Worm (Caenorhabditis elegans) whole organism, L4 larva: ENCODE measurements around the gene tgt-1.

Source experiments
- F26F4.8 ChIP-seq: fragments of 200-800 bp; sonication (Bioruptor generic); conservative IDR thresholded peaks from 2 replicates; pipeline ENCODE4 v1.3.6; 2022; ENCODE audit warnings: missing genetic modification characterization, missing compliant biosample characterization
- F37D6.2 ChIP-seq: sonication (generic microtip); optimal IDR thresholded peaks from 2 replicates; lab custom pipeline; 2016; ENCODE audit warnings: mild to moderate bottlenecking, missing genetic modification characterization, missing compliant biosample characterization
- Y5F2A.4 ChIP-seq: fragments of 200-800 bp; sonication (Bioruptor generic); optimal IDR thresholded peaks from 2 replicates; lab custom pipeline; 2018; ENCODE audit warnings: mild to moderate bottlenecking, missing genetic modification characterization, missing compliant biosample characterization
- aha-1 ChIP-seq: fragments of 150-350 bp; peaks from one replicate; lab custom pipeline; 2014; ENCODE audit warnings: missing biosample characterization, missing genetic modification characterization
- ama-1 ChIP-seq: fragments of 150-350 bp; optimal IDR thresholded peaks from 2 replicates; lab custom pipeline; 2014; ENCODE audit warnings: inconsistent platforms, mixed read lengths
- ceh-28 ChIP-seq: fragments of 150-350 bp; optimal IDR thresholded peaks from 2 replicates; lab custom pipeline; 2014; ENCODE audit warnings: missing biosample characterization, missing genetic modification reagents, missing genetic modification characterization
- ceh-32 ChIP-seq: sonication (generic microtip); optimal IDR thresholded peaks from 2 replicates; lab custom pipeline; 2016; ENCODE audit warnings: mild to moderate bottlenecking, missing genetic modification characterization, missing compliant biosample characterization; ENCODE audit not compliant: poor library complexity
- ceh-82 ChIP-seq: sonication (generic microtip); optimal IDR thresholded peaks from 2 replicates; lab custom pipeline; 2017; ENCODE audit warnings: missing biosample characterization, missing genetic modification characterization
- cey-2 ChIP-seq: sonication (generic microtip); optimal IDR thresholded peaks from 3 replicates; lab custom pipeline; 2017; ENCODE audit warnings: missing genetic modification characterization, mild to moderate bottlenecking, missing compliant biosample characterization, antibody characterized with exemption, borderline replicate concordance; ENCODE audit not compliant: insufficient read depth
- ctbp-1 ChIP-seq: fragments of 200-800 bp; sonication (Bioruptor generic); IDR thresholded peaks from 2 replicates; pipeline ENCODE4 v1.3.6; 2022; ENCODE audit warnings: missing genetic modification reagents, missing genetic modification characterization, missing compliant biosample characterization
- daf-12 ChIP-seq: fragments of 150-350 bp; optimal IDR thresholded peaks from 2 replicates; lab custom pipeline; 2014; ENCODE audit warnings: missing biosample characterization, missing genetic modification reagents, missing genetic modification characterization
- daf-16 ChIP-seq, 3 experiments: sonication (generic microtip); optimal IDR thresholded peaks; 2 replicates each; lab custom pipeline; 2016 to 2017; ENCODE audit warnings: missing genetic modification characterization in 3 of 3, missing genetic modification reagents in 3 of 3, mild to moderate bottlenecking in 2 of 3, missing compliant biosample characterization in 2 of 3, missing biosample characterization in 1 of 3, moderate library complexity in 1 of 3
- daf-19 ChIP-seq: fragments of 200-800 bp; sonication (Bioruptor generic); conservative IDR thresholded peaks from 2 replicates; pipeline ENCODE4 v1.3.6; 2022; ENCODE audit warnings: missing genetic modification characterization, missing compliant biosample characterization
- dmd-6 ChIP-seq: fragments of 200-800 bp; sonication (Bioruptor generic); IDR thresholded peaks from 2 replicates; pipeline ENCODE4 v1.3.6; 2022; ENCODE audit warnings: missing genetic modification reagents, missing genetic modification characterization, missing compliant biosample characterization
- egl-43 ChIP-seq: fragments of 200-800 bp; sonication (Bioruptor generic); IDR thresholded peaks from 2 replicates; pipeline ENCODE4 v1.3.6; 2022; ENCODE audit warnings: missing genetic modification reagents, missing genetic modification characterization, missing compliant biosample characterization
- gei-8 ChIP-seq: fragments of 200-800 bp; sonication (Bioruptor generic); optimal IDR thresholded peaks from 2 replicates; lab custom pipeline; 2018; ENCODE audit warnings: mild to moderate bottlenecking, missing genetic modification characterization, missing compliant biosample characterization
- hlh-11 ChIP-seq: fragments of 200-800 bp; sonication (Bioruptor generic); optimal IDR thresholded peaks from 2 replicates; lab custom pipeline; 2018; ENCODE audit warnings: mild to moderate bottlenecking, missing genetic modification characterization, missing compliant biosample characterization
- hlh-30 ChIP-seq: sonication (generic microtip); optimal IDR thresholded peaks from 2 replicates; lab custom pipeline; 2017; ENCODE audit warnings: antibody characterized with exemption, mild to moderate bottlenecking, missing genetic modification characterization, missing compliant biosample characterization; ENCODE audit not compliant: insufficient read depth
- lin-29 ChIP-seq: fragments of 200-800 bp; sonication (Bioruptor generic); IDR thresholded peaks from 2 replicates; pipeline ENCODE4 v1.3.6; 2022; ENCODE audit warnings: missing genetic modification reagents, missing genetic modification characterization, missing compliant biosample characterization
- lin-38 ChIP-seq: fragments of 200-800 bp; sonication (Bioruptor generic); IDR thresholded peaks from 2 replicates; pipeline ENCODE4 v1.3.6; 2022; ENCODE audit warnings: missing genetic modification reagents, missing genetic modification characterization, missing compliant biosample characterization
- lsy-2 ChIP-seq, 2 experiments: fragments of 150-350 bp in 1 of 2; sonication (generic microtip) in 1 of 2; optimal IDR thresholded peaks; 2 replicates each; lab custom pipeline; 2014 to 2017; ENCODE audit warnings: missing biosample characterization in 2 of 2, missing genetic modification characterization in 2 of 2
- mdl-1 ChIP-seq, 2 experiments: fragments of 150-350 bp in 1 of 2; sonication (generic microtip) in 1 of 2; optimal IDR thresholded peaks; 2 replicates each; lab custom pipeline; 2014 to 2017; ENCODE audit warnings: missing biosample characterization in 2 of 2, missing genetic modification characterization in 2 of 2
- mdt-29 ChIP-seq: fragments of 200-800 bp; sonication (Bioruptor generic); IDR thresholded peaks from 2 replicates; pipeline ENCODE4 v1.3.6; 2022; ENCODE audit warnings: missing genetic modification reagents, missing genetic modification characterization, missing compliant biosample characterization
- nhr-102 ChIP-seq: sonication (generic microtip); optimal IDR thresholded peaks from 2 replicates; lab custom pipeline; 2016; ENCODE audit warnings: mild to moderate bottlenecking, missing genetic modification characterization, moderate library complexity, missing compliant biosample characterization
- nhr-41 ChIP-seq: fragments of 200-800 bp; sonication (Bioruptor generic); IDR thresholded peaks from 2 replicates; pipeline ENCODE4 v1.3.6; 2022; ENCODE audit warnings: missing genetic modification reagents, missing genetic modification characterization, missing compliant biosample characterization
- nhr-42 ChIP-seq: fragments of 200-800 bp; sonication (Bioruptor generic); IDR thresholded peaks from 2 replicates; pipeline ENCODE4 v1.3.6; 2022; ENCODE audit warnings: missing genetic modification characterization, missing compliant biosample characterization
- nhr-48 ChIP-seq: sonication (generic microtip); optimal IDR thresholded peaks from 2 replicates; lab custom pipeline; 2016; ENCODE audit warnings: mild to moderate bottlenecking, missing genetic modification characterization, missing compliant biosample characterization
- nhr-76 ChIP-seq: fragments of 150-350 bp; optimal IDR thresholded peaks from 2 replicates; lab custom pipeline; 2014; ENCODE audit warnings: missing biosample characterization, missing genetic modification characterization
- nhr-77 ChIP-seq: fragments of 150-350 bp; optimal IDR thresholded peaks from 2 replicates; lab custom pipeline; 2014; ENCODE audit warnings: missing biosample characterization, missing genetic modification characterization
- php-3 ChIP-seq: fragments of 200-800 bp; sonication (Bioruptor generic); IDR thresholded peaks from 2 replicates; pipeline ENCODE4 v1.3.6; 2022; ENCODE audit warnings: missing genetic modification reagents, missing genetic modification characterization, missing compliant biosample characterization
- saeg-2 ChIP-seq: fragments of 200-800 bp; sonication (Bioruptor generic); IDR thresholded peaks from 2 replicates; pipeline ENCODE4 v1.3.6; 2022; ENCODE audit warnings: missing genetic modification reagents, missing genetic modification characterization, missing compliant biosample characterization
- skn-1 ChIP-seq: fragments of 150-350 bp; optimal IDR thresholded peaks from 2 replicates; lab custom pipeline; 2014; ENCODE audit warnings: missing biosample characterization, missing genetic modification characterization
- tra-1 ChIP-seq: fragments of 200-800 bp; sonication (Bioruptor generic); IDR thresholded peaks from 2 replicates; pipeline ENCODE4 v1.3.6; 2022; ENCODE audit warnings: missing genetic modification reagents, missing genetic modification characterization, missing compliant biosample characterization
- unc-39 ChIP-seq: sonication (generic microtip); optimal IDR thresholded peaks from 2 replicates; lab custom pipeline; 2017; ENCODE audit warnings: missing biosample characterization, missing genetic modification characterization
- unc-62 ChIP-seq, 3 experiments: fragments of 150-350 bp in 1 of 3; sonication (generic microtip); optimal IDR thresholded peaks in 2 of 3; peaks in 1 of 3; 1 replicate in 1 of 3; 2 replicates in 2 of 3; lab custom pipeline; 2014 to 2017; ENCODE audit warnings: missing biosample characterization in 3 of 3, missing genetic modification characterization in 3 of 3, missing genetic modification reagents in 3 of 3, missing genotype in 1 of 3
- zip-11 ChIP-seq: fragments of 200-800 bp; sonication (Bioruptor generic); IDR thresholded peaks from 2 replicates; pipeline ENCODE4 v1.3.6; 2022; ENCODE audit warnings: missing genetic modification characterization, missing compliant biosample characterization

The tgt-1 gene

ce11 chrIV:11959573-11959972 is at the start of gene tgt-1:
Gene tgt-1 (minus strand): TSS chrIV:11959804.
- TF ChIP-seq saeg-2 (GFP tag; lab: Robert Waterston, UW) (no peak), nhr-102 (tag; lab: Kevin White, UChicago) (peak; percentile 18), lin-38 (GFP tag; lab: Robert Waterston, UW) (peak; percentile 43), F26F4.8 (GFP tag; lab: Robert Waterston, UW) (no peak), ctbp-1 (GFP tag; lab: Robert Waterston, UW) (no peak), lsy-2 (tag; optimal IDR thresholded peaks at IDR 0.05; lab: Kevin White, UChicago) (peak in 1 of 2 experiments; percentile 1), ceh-82 (tag; lab: Kevin White, UChicago) (no peak), ama-1 (lab: Kevin White, UChicago) (peak; percentile 47), tra-1 (GFP tag; lab: Robert Waterston, UW) (no peak), unc-62 (GFP tag; optimal IDR thresholded peaks at IDR 0.05 in 1 of 2; lab: Kevin White, UChicago) (no peak), unc-62 (tag; optimal IDR thresholded peaks at IDR 0.05; lab: Kevin White, UChicago) (no peak), lin-29 (GFP tag; lab: Robert Waterston, UW) (no peak), nhr-77 (no peak), egl-43 (GFP tag; lab: Robert Waterston, UW) (no peak), zip-11 (GFP tag; lab: Robert Waterston, UW) (no peak), cey-2 (tag; lab: Kevin White, UChicago) (no peak), php-3 (GFP tag; lab: Robert Waterston, UW) (no peak), skn-1 (tag; lab: Kevin White, UChicago) (no peak), ceh-32 (tag; lab: Kevin White, UChicago) (no peak), Y5F2A.4 (no peak), nhr-76 (tag; lab: Kevin White, UChicago) (no peak), unc-39 (no peak), aha-1 (tag; lab: Kevin White, UChicago) (peak; percentile 36), mdt-29 (0 out of 2 replicates have a peak, but pooled peaks have one; percentile 38), nhr-41 (GFP tag; lab: Robert Waterston, UW) (no peak), daf-19 (GFP tag; lab: Robert Waterston, UW) (no peak), nhr-48 (tag; lab: Kevin White, UChicago) (no peak), gei-8 (no peak), ceh-28 (tag; lab: Kevin White, UChicago) (no peak), nhr-42 (GFP tag; lab: Robert Waterston, UW) (no peak), F37D6.2 (no peak)

- TF ChIP-seq unc-62 (GFP tag; optimal IDR thresholded peaks at IDR 0.05 in 1 of 2; lab: Kevin White, UChicago), result peak in 1 of 2 experiments; percentile 98
- TF ChIP-seq unc-62 (tag; optimal IDR thresholded peaks at IDR 0.05; lab: Kevin White, UChicago), result no peak
- TF ChIP-seq daf-12 (tag; lab: Kevin White, UChicago), result no peak
- peak; percentile 23 for TF ChIP-seq hlh-30 (tag; lab: Kevin White, UChicago)
- 0 out of 2 replicates have a peak, but pooled peaks have one; percentile 6 for TF ChIP-seq dmd-6 (GFP tag; lab: Robert Waterston, UW)
- TF ChIP-seq mdl-1 (tag; optimal IDR thresholded peaks at IDR 0.05; lab: Kevin White, UChicago), result no peak
- peak in 1 of 2 experiments; percentile 95 for TF ChIP-seq daf-16 (GFP tag; optimal IDR thresholded peaks at IDR 0.05; lab: Kevin White, UChicago)
- no peak for TF ChIP-seq daf-16 (tag; optimal IDR thresholded peaks at IDR 0.05; lab: Kevin White, UChicago)
- peak; percentile 20 for TF ChIP-seq hlh-11 (tag; lab: Kevin White, UChicago)
These were observed 49.6 kb upstream of the tgt-1 start for ce11 chrIV:12009046-12009674.
